Worm (Caenorhabditis elegans) whole organism, early embryonic: ENCODE results near the gene fbxa-48.

Experiments used
- B0310.2 ChIP-seq: sonication (generic microtip); optimal IDR thresholded peaks from 2 replicates; lab custom pipeline; 2016; ENCODE audit warnings: mild to moderate bottlenecking, missing genetic modification characterization, missing compliant biosample characterization
- F13C5.2 ChIP-seq: sonication (generic microtip); optimal IDR thresholded peaks from 2 replicates; lab custom pipeline; 2017; ENCODE audit warnings: mild to moderate bottlenecking, missing genetic modification characterization, inconsistent platforms, missing compliant biosample characterization
- aly-1 ChIP-seq: sonication (generic microtip); optimal IDR thresholded peaks from 2 replicates; lab custom pipeline; 2016; ENCODE audit warnings: missing genetic modification characterization, missing compliant biosample characterization
- ama-1 ChIP-seq: fragments of 150-350 bp; optimal IDR thresholded peaks from 2 replicates; lab custom pipeline; 2014
- ceh-13 ChIP-seq: fragments of 200-800 bp; sonication (Bioruptor generic); optimal IDR thresholded peaks from 2 replicates; lab custom pipeline; 2018; ENCODE audit warnings: mild to moderate bottlenecking, missing genetic modification characterization, missing compliant biosample characterization
- ceh-36 ChIP-seq: sonication (generic microtip); optimal IDR thresholded peaks from 2 replicates; lab custom pipeline; 2016; ENCODE audit warnings: missing genetic modification characterization, inconsistent platforms, missing compliant biosample characterization
- ets-7 ChIP-seq: sonication (generic microtip); optimal IDR thresholded peaks from 2 replicates; lab custom pipeline; 2016; ENCODE audit warnings: missing genotype, missing genetic modification characterization, missing compliant biosample characterization
- flt-1 ChIP-seq: fragments of 200-800 bp; sonication (Bioruptor generic); IDR thresholded peaks from 2 replicates; pipeline ENCODE4 v1.3.6; 2022; ENCODE audit warnings: missing genetic modification characterization, missing compliant biosample characterization
- hmbx-1 ChIP-seq: sonication (generic microtip); optimal IDR thresholded peaks from 2 replicates; lab custom pipeline; 2016; ENCODE audit warnings: mild to moderate bottlenecking, missing genetic modification characterization, missing compliant biosample characterization
- hmg-4 ChIP-seq: fragments of 200-800 bp; sonication (Bioruptor generic); optimal IDR thresholded peaks from 2 replicates; lab custom pipeline; 2018; ENCODE audit warnings: mild to moderate bottlenecking, missing genetic modification characterization, missing compliant biosample characterization
- hnd-1 ChIP-seq: sonication (generic microtip); optimal IDR thresholded peaks from 2 replicates; lab custom pipeline; 2016; ENCODE audit warnings: missing genetic modification characterization, missing compliant biosample characterization
- pes-1 ChIP-seq: fragments of 200-800 bp; sonication (Bioruptor generic); IDR thresholded peaks from 2 replicates; pipeline ENCODE4 v1.3.6; 2022; ENCODE audit warnings: missing genetic modification reagents, missing genetic modification characterization, missing compliant biosample characterization
- scrt-1 ChIP-seq: fragments of 200-800 bp; sonication (Bioruptor generic); IDR thresholded peaks from 2 replicates; pipeline ENCODE4 v1.3.6; 2022; ENCODE audit warnings: missing genetic modification characterization, missing compliant biosample characterization
- sea-1 ChIP-seq: fragments of 200-800 bp; sonication (Bioruptor generic); conservative IDR thresholded peaks from 2 replicates; pipeline ENCODE4 v1.3.6; 2022; ENCODE audit warnings: missing genetic modification characterization, missing compliant biosample characterization
- tbx-11 ChIP-seq: fragments of 200-800 bp; sonication (Bioruptor generic); IDR thresholded peaks from 2 replicates; pipeline ENCODE4 v1.3.6; 2022; ENCODE audit warnings: missing genetic modification characterization, missing compliant biosample characterization
- tbx-37 ChIP-seq: fragments of 200-800 bp; sonication (Bioruptor generic); conservative IDR thresholded peaks from 2 replicates; pipeline ENCODE4 v1.3.6; 2022; ENCODE audit warnings: missing genetic modification reagents, missing genetic modification characterization, missing compliant biosample characterization
- tra-4 ChIP-seq: sonication (generic microtip); optimal IDR thresholded peaks from 2 replicates; lab custom pipeline; 2017; ENCODE audit warnings: missing genetic modification characterization, missing compliant biosample characterization

fbxa-48 gene

DNA sequence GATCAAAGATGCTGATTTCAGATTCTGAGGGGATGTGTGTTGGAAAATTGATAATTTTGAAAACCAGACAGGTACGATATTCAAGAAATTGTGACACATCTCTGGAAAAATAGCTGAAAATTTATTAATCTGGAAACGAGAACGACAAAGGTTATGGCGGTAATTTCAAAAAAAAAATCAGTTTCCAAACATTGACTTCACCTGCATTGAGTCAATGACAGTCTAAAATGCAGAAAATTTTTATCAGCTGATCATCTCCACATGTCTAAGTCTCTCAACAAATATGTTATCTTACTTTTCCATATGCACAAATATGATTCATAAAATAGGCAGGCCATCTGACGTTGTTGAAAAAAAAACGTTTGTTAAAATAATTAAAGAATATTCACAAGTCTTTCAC lies at the start of gene fbxa-48:
fbxa-48 (minus strand) TSS at position 101 of the 400 bp plus-strand sequence.
- TF ChIP-seq hmg-4 (GFP tag; lab: Kevin White, UChicago) (no peak), aly-1 (tag; lab: Kevin White, UChicago) (no peak), tbx-11 (GFP tag; lab: Robert Waterston, UW) (no peak), pes-1 (GFP tag; lab: Robert Waterston, UW) (no peak), hnd-1 (no peak), ets-7 (tag; lab: Kevin White, UChicago) (no peak), scrt-1 (GFP tag; lab: Robert Waterston, UW) (no peak), B0310.2 (no peak), tbx-37 (GFP tag; lab: Robert Waterston, UW) (no peak), flt-1 (GFP tag; lab: Robert Waterston, UW) (no peak), hmbx-1 (tag; lab: Kevin White, UChicago) (no peak), sea-1 (no peak), ceh-13 (GFP tag; lab: Kevin White, UChicago) (no peak), tra-4 (tag; lab: Kevin White, UChicago) (no peak), ama-1 (no peak), ceh-36 (tag; lab: Kevin White, UChicago) (no peak), F13C5.2 (tag; lab: Kevin White, UChicago) (no peak)

DNA sequence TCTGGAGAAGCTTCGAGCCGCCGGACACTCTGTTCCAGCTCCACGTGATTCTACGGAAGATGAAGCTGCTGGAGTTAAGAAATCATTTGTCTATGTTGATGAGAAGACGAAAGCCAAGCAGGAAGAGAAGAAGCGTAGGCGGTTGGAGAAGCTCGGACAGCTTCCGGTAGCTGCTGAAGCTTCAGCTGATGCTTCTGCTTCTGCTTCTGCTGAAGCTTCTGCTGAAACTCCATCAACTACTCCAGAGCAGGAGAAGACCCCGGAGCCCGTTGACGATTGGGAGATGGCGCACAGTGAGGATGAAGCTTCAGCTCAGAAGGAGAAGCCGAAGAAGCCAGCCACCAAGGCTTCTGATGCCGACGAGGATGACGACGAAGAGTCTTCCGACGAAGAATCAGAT lies 44.5 kb upstream of the fbxa-48 start:
- no peak for TF ChIP-seq F13C5.2 (tag; lab: Kevin White, UChicago)

DNA sequence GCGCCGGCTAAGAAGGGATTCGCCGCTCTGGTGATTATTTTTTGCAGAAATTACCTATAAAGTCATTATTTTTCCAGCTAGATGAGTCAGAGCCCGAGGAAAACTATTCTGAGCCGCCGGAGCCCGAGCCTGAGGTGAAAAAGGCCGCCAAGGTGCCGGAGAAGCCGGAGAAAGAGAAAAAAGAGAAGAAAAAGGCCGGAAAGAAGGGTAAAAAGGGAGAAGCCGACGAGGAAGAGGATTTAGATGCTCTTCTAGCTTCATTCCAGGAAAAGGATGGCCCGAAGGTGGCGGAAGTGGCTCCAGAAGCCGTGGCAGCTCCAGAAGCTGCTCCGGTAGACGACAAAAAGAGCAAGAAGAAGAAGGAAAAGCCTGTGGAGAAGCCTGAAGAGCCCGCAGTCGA lies 42.7 kb upstream of the fbxa-48 start:
- TF ChIP-seq aly-1 (tag; lab: Kevin White, UChicago) (peak; percentile 24), flt-1 (GFP tag; lab: Robert Waterston, UW) (no peak), ceh-13 (GFP tag; lab: Kevin White, UChicago) (no peak), pes-1 (GFP tag; lab: Robert Waterston, UW) (no peak), ets-7 (tag; lab: Kevin White, UChicago) (no peak), hmbx-1 (tag; lab: Kevin White, UChicago) (no peak), hnd-1 (peak; percentile 4), sea-1 (no peak)

DNA sequence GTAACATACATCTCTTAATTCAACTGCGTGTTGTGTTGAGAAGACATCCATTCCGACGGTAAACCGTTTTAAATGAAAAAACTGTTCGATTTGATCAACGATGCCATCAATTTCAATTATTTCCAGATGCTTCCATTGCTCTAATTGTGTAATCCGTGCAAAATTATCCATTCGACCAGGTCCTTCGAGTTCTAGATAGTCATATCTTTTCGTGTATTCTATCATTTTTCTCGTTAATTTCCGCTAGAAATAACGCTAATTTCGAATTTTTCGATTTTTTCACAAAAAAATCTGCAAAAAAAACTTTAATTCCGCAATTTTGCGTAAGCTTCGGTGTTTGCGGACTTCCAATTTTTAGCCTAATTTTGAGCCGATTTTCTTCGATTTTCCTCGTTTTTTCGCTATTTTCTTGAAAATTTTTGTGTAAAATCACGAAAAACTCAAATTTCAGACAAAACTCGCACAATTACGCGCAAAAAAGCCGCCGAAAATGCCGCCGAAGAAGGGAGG lies 42.1 kb upstream of the fbxa-48 start, which contains the start of the genes fbxa-66 and iffb-1:
fbxa-66 (minus strand) TSS at position 51 of the 510 bp plus-strand sequence.
iffb-1 (plus strand) TSS at position 452 of the 510 bp plus-strand sequence.
- TF ChIP-seq hmbx-1 (tag; lab: Kevin White, UChicago) (no peak), ceh-36 (tag; lab: Kevin White, UChicago) (no peak), tbx-37 (GFP tag; lab: Robert Waterston, UW) (no peak), ceh-13 (GFP tag; lab: Kevin White, UChicago) (no peak), ets-7 (tag; lab: Kevin White, UChicago) (no peak), pes-1 (GFP tag; lab: Robert Waterston, UW) (no peak), tbx-11 (GFP tag; lab: Robert Waterston, UW) (no peak), F13C5.2 (tag; lab: Kevin White, UChicago) (no peak), tra-4 (tag; lab: Kevin White, UChicago) (no peak), aly-1 (tag; lab: Kevin White, UChicago) (no peak), hmg-4 (GFP tag; lab: Kevin White, UChicago) (no peak)

DNA sequence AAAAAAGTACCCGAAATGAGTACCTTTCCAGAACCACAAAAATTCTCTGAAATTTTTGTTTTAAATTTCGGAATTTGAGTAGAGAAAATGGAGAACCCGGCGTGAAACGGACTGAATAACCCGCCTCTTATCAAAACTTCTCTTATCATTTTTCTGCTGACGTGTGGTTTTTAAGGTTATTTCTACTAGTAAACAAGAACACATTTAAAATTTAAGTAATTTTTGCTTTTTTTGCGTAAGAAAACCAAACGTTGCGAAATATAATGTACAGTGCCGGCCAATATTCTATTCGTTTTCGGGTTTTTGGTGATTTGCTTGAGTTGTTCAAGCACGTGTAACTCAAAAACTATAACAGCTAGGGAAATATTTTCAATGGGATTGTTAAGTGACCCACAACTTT lies 39.0 kb upstream of the fbxa-48 start:
- TF ChIP-seq ama-1 (no peak), flt-1 (GFP tag; lab: Robert Waterston, UW) (no peak), tbx-11 (GFP tag; lab: Robert Waterston, UW) (no peak), scrt-1 (GFP tag; lab: Robert Waterston, UW) (no peak), aly-1 (tag; lab: Kevin White, UChicago) (no peak), ceh-13 (GFP tag; lab: Kevin White, UChicago) (no peak), B0310.2 (no peak), sea-1 (no peak), tbx-37 (GFP tag; lab: Robert Waterston, UW) (no peak), pes-1 (GFP tag; lab: Robert Waterston, UW) (no peak), hmg-4 (GFP tag; lab: Kevin White, UChicago) (no peak), hnd-1 (no peak)

DNA sequence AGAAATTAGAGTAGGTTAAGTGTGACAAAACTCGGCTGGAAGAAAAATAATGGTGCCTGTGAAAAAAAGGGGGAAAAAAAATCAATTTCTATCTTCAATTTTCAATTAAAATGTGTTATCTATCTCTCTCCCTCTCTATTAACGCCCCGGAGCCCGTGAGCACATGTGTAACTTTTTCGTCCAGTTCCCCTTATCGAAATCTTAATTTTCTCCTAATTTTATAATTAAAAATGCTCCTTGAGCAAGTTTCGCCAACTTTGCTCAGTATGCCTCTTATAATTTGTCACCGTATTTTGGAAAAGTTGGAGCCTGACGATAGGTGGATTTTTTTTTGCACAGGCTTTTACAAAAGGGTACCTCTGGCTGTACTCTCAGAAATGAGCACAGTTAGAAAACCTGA lies 36.1 kb upstream of the fbxa-48 start, which contains the start of the genes fbxa-1 and Y54F10BM.20:
fbxa-1 (minus strand) TSS at position 101 of the 400 bp plus-strand sequence.
Y54F10BM.20 (plus strand) TSS at position 231 of the 400 bp plus-strand sequence.
- no peak for TF ChIP-seq scrt-1 (GFP tag; lab: Robert Waterston, UW)
- no peak for TF ChIP-seq sea-1
- TF ChIP-seq F13C5.2 (tag; lab: Kevin White, UChicago): no peak
- no peak for TF ChIP-seq hmg-4 (GFP tag; lab: Kevin White, UChicago)

DNA sequence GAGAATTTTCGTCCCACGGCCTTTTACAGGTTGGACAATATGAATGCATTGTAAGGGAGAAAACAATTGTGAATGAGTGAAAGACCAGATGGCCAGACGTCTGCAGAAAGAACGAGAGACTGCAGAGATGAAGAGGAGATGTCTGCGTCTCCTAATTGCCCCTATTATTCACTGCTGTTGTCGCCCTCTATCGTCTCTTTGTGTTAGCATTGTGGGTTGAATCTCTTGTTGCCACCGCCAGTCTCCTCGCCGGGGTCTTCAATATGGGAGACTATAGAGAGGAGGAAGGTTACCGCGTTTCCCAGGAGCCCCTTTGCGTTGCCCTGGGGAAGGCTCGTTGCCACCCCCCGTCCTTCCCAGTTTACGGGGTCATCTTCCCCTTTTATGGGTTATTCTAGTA lies 32.9 kb upstream of the fbxa-48 start, which contains the start of gene Y54F10BM.9:
Y54F10BM.9 (minus strand) TSS at position 61 of the 400 bp plus-strand sequence.
- peak; percentile 54 for TF ChIP-seq aly-1 (tag; lab: Kevin White, UChicago)
- no peak for TF ChIP-seq pes-1 (GFP tag; lab: Robert Waterston, UW)
- TF ChIP-seq hmg-4 (GFP tag; lab: Kevin White, UChicago): peak; percentile 69

DNA sequence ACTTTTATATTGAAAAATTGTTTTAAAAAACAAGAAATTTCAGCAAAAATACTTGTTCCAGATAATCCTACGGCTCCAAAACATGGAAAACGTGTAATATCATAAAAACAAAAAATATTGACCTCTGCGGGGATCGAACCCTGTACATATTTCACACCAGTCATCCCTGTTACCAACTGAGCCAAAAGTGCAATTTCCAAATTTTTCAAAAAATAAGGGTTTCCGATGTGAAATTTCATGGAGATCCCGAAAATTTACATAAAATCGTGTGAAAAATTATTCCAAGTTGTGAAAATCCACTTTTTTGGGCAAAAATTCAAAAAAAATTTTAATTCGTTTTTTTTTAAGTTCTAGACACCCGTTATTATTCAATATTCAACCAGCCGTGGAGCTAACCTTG lies 32.2 kb upstream of the fbxa-48 start:
- TF ChIP-seq tbx-11 (GFP tag; lab: Robert Waterston, UW) (no peak), ceh-13 (GFP tag; lab: Kevin White, UChicago) (no peak), sea-1 (no peak), ets-7 (tag; lab: Kevin White, UChicago) (no peak), hmg-4 (GFP tag; lab: Kevin White, UChicago) (no peak), hmbx-1 (tag; lab: Kevin White, UChicago) (no peak), tbx-37 (GFP tag; lab: Robert Waterston, UW) (no peak), scrt-1 (GFP tag; lab: Robert Waterston, UW) (no peak), ama-1 (no peak), tra-4 (tag; lab: Kevin White, UChicago) (no peak), flt-1 (GFP tag; lab: Robert Waterston, UW) (no peak), aly-1 (tag; lab: Kevin White, UChicago) (no peak), F13C5.2 (tag; lab: Kevin White, UChicago) (no peak), hnd-1 (no peak), B0310.2 (no peak), ceh-36 (tag; lab: Kevin White, UChicago) (no peak)
